Worm (Caenorhabditis elegans) whole organism, L4 larva: ENCODE results near the gene ZK721.4.

Experiments
- arid-1 ChIP-seq: fragments of 200-800 bp; sonication (Bioruptor generic); conservative IDR thresholded peaks from 2 replicates; pipeline ENCODE4 v1.3.6; 2022; ENCODE audit warnings: missing genetic modification reagents, missing genetic modification characterization, missing compliant biosample characterization
- ceh-82 ChIP-seq: sonication (generic microtip); optimal IDR thresholded peaks from 2 replicates; lab custom pipeline; 2017; ENCODE audit warnings: missing biosample characterization, missing genetic modification characterization
- hlh-11 ChIP-seq: fragments of 200-800 bp; sonication (Bioruptor generic); optimal IDR thresholded peaks from 2 replicates; lab custom pipeline; 2018; ENCODE audit warnings: mild to moderate bottlenecking, missing genetic modification characterization, missing compliant biosample characterization
- lin-29 ChIP-seq: fragments of 200-800 bp; sonication (Bioruptor generic); IDR thresholded peaks from 2 replicates; pipeline ENCODE4 v1.3.6; 2022; ENCODE audit warnings: missing genetic modification reagents, missing genetic modification characterization, missing compliant biosample characterization
- nhr-76 ChIP-seq: fragments of 150-350 bp; optimal IDR thresholded peaks from 2 replicates; lab custom pipeline; 2014; ENCODE audit warnings: missing biosample characterization, missing genetic modification characterization
- unc-62 ChIP-seq, 3 experiments: fragments of 150-350 bp in 1 of 3; sonication (generic microtip); optimal IDR thresholded peaks in 2 of 3; peaks in 1 of 3; 1 replicate in 1 of 3; 2 replicates in 2 of 3; lab custom pipeline; 2014 to 2017; ENCODE audit warnings: missing biosample characterization in 3 of 3, missing genetic modification characterization in 3 of 3, missing genetic modification reagents in 3 of 3, missing genotype in 1 of 3

ce11 chrX:8790093-8790492 is 11.4 kb downstream of the ZK721.4 start:
- TF ChIP-seq unc-62 (GFP tag; optimal IDR thresholded peaks at IDR 0.05 in 1 of 2; lab: Kevin White, UChicago), result peak in 1 of 2 experiments; percentile 46
- no peak for TF ChIP-seq unc-62 (tag; optimal IDR thresholded peaks at IDR 0.05; lab: Kevin White, UChicago)
- no peak for TF ChIP-seq lin-29 (GFP tag; lab: Robert Waterston, UW)
- no peak for TF ChIP-seq nhr-76 (tag; lab: Kevin White, UChicago)
- TF ChIP-seq hlh-11 (tag; lab: Kevin White, UChicago), result no peak
- TF ChIP-seq ceh-82, result no peak
- no peak for TF ChIP-seq arid-1 (GFP tag; lab: Robert Waterston, UW)
